Fruit fly (Drosophila melanogaster): ENCODE results near the gene CG14102.

dm6 chr3L:19807521-19807920 lies 6.4 kb upstream of the CG14102 start:
- TF ChIP-seq CG15710 (tag; optimal IDR thresholded peaks at IDR 0.05) = no peak
- no peak for TF ChIP-seq CG13204 (GFP tag; optimal IDR thresholded peaks at IDR 0.05)
- TF ChIP-seq EcR (GFP tag; optimal IDR thresholded peaks at IDR 0.05) = no peak
- TF ChIP-seq Pif1A (GFP tag; optimal IDR thresholded peaks at IDR 0.05) = no peak
- no peak for TF ChIP-seq fd96Ca (GFP tag; IDR thresholded peaks at IDR 0.05)
- no peak for TF ChIP-seq CG34367 (tag; optimal IDR thresholded peaks at IDR 0.05)
- TF ChIP-seq CG12605 (GFP tag; IDR thresholded peaks at IDR 0.05) = no peak
- TF ChIP-seq rn (GFP tag; IDR thresholded peaks at IDR 0.05) = no peak
- TF ChIP-seq D1 (tag; optimal IDR thresholded peaks at IDR 0.05) = no peak

All from whole organism, pupa.